Fruit fly (Drosophila melanogaster) whole organism, embryonic: ENCODE results near the gene Vti1a.

Source experiments
- Abd-B ChIP-seq: fragments of 200-800 bp; sonication (Bioruptor generic); optimal IDR thresholded peaks from 2 replicates; lab custom pipeline; 2018; ENCODE audit warnings: missing biosample characterization, mild to moderate bottlenecking, missing genetic modification characterization, moderate library complexity
- Bteb2 ChIP-seq: fragments of 200-800 bp; sonication (Bioruptor generic); optimal IDR thresholded peaks from 2 replicates; lab custom pipeline; 2016; ENCODE audit warnings: missing biosample characterization, missing genetic modification characterization
- CG10431 ChIP-seq: fragments of 200-800 bp; sonication (Bioruptor generic); optimal IDR thresholded peaks from 3 replicates; lab custom pipeline; 2018; ENCODE audit warnings: missing biosample characterization, mild to moderate bottlenecking, missing genetic modification characterization
- CG10543 ChIP-seq: fragments of 200-800 bp; sonication (Bioruptor generic); optimal IDR thresholded peaks from 3 replicates; lab custom pipeline; 2017; ENCODE audit warnings: missing biosample characterization, mild to moderate bottlenecking, missing genetic modification characterization, moderate library complexity
- CG11085 ChIP-seq: fragments of 200-800 bp; sonication (Bioruptor generic); IDR thresholded peaks from 2 replicates; pipeline ENCODE4 v1.3.6; 2022; ENCODE audit warnings: missing biosample characterization, missing genetic modification characterization
- CG12236 ChIP-seq: fragments of 200-800 bp; sonication (Bioruptor generic); optimal IDR thresholded peaks from 2 replicates; lab custom pipeline; 2016; ENCODE audit warnings: missing biosample characterization, missing genetic modification characterization
- CG12299 ChIP-seq: fragments of 200-800 bp; sonication (Bioruptor generic); optimal IDR thresholded peaks from 2 replicates; lab custom pipeline; 2018; ENCODE audit warnings: missing biosample characterization, mild to moderate bottlenecking, missing genetic modification characterization
- CG12769 ChIP-seq: fragments of 200-800 bp; sonication (Bioruptor generic); optimal IDR thresholded peaks from 2 replicates; lab custom pipeline; 2019; ENCODE audit warnings: missing biosample characterization, mild to moderate bottlenecking, missing genetic modification characterization, moderate library complexity
- CG13894 ChIP-seq: fragments of 200-800 bp; sonication (Bioruptor generic); optimal IDR thresholded peaks from 3 replicates; lab custom pipeline; 2018; ENCODE audit warnings: missing biosample characterization, mild to moderate bottlenecking, missing genetic modification characterization, moderate library complexity
- CG16863 ChIP-seq: fragments of 200-800 bp; sonication (Bioruptor generic); optimal IDR thresholded peaks from 3 replicates; lab custom pipeline; 2016; ENCODE audit warnings: missing biosample characterization, missing genetic modification characterization
- CG17361 ChIP-seq: fragments of 200-800 bp; sonication (Bioruptor generic); IDR thresholded peaks from 3 replicates; pipeline ENCODE4 v1.3.6; 2022; ENCODE audit warnings: missing biosample characterization, missing genetic modification characterization
- CG2199 ChIP-seq: fragments of 200-800 bp; sonication (Bioruptor generic); IDR thresholded peaks from 3 replicates; pipeline ENCODE4 v1.3.6; 2022; ENCODE audit warnings: missing biosample characterization, missing genetic modification characterization
- CG31224 ChIP-seq: fragments of 200-800 bp; sonication (Bioruptor generic); IDR thresholded peaks from 2 replicates; pipeline ENCODE4 v1.3.6; 2022; ENCODE audit warnings: missing biosample characterization, missing genetic modification characterization
- CG8089 ChIP-seq: fragments of 200-800 bp; sonication (Bioruptor generic); optimal IDR thresholded peaks from 3 replicates; lab custom pipeline; 2016; ENCODE audit warnings: missing biosample characterization, missing genetic modification characterization
- CG8290 ChIP-seq, 3 experiments: fragments of 200-800 bp; sonication (Bioruptor generic); optimal IDR thresholded peaks; 2 replicates each; lab custom pipeline; 2016 to 2019; ENCODE audit warnings: missing biosample characterization in 3 of 3, missing genetic modification characterization in 3 of 3, mild to moderate bottlenecking in 2 of 3, moderate library complexity in 1 of 3
- CG8765 ChIP-seq: fragments of 200-800 bp; sonication (Bioruptor generic); IDR thresholded peaks from 2 replicates; pipeline ENCODE4 v1.3.6; 2022; ENCODE audit warnings: missing biosample characterization, missing genetic modification characterization
- CTCF ChIP-seq: fragments of 200-800 bp; sonication (Bioruptor generic); optimal IDR thresholded peaks from 2 replicates; lab custom pipeline; 2017; ENCODE audit warnings: missing biosample characterization, mild to moderate bottlenecking, missing genetic modification characterization, moderate library complexity
- CkIIα-i1 ChIP-seq: fragments of 200-800 bp; sonication (Bioruptor generic); IDR thresholded peaks from 2 replicates; pipeline ENCODE4 v1.3.6; 2022; ENCODE audit warnings: missing biosample characterization, missing genetic modification characterization
- D ChIP-seq, 2 experiments: fragments of 200-800 bp in 1 of 2; fragments of >200 bp in 1 of 2; sonication (Bioruptor generic) in 1 of 2; optimal IDR thresholded peaks; 2 replicates in 1 of 2; 3 replicates in 1 of 2; lab custom pipeline; 2017; ENCODE audit warnings: mild to moderate bottlenecking in 1 of 2, missing biosample characterization in 1 of 2, missing genetic modification characterization in 1 of 2, missing genetic modification reagents in 1 of 2
- Dad ChIP-seq: fragments of 200-800 bp; sonication (Bioruptor generic); optimal IDR thresholded peaks from 3 replicates; lab custom pipeline; 2016; ENCODE audit warnings: missing biosample characterization, missing genetic modification characterization
- Deaf1 ChIP-seq: fragments of 200-800 bp; optimal IDR thresholded peaks from 3 replicates; lab custom pipeline; 2019; ENCODE audit warnings: missing biosample characterization, mild to moderate bottlenecking, missing genetic modification characterization, moderate library complexity
- Ets97D ChIP-seq: fragments of 200-800 bp; sonication (Bioruptor generic); optimal IDR thresholded peaks from 3 replicates; lab custom pipeline; 2016; ENCODE audit warnings: missing biosample characterization, missing genetic modification characterization
- HHEX ChIP-seq: fragments of 200-800 bp; sonication (Bioruptor generic); optimal IDR thresholded peaks from 3 replicates; lab custom pipeline; 2017; ENCODE audit warnings: missing biosample characterization, mild to moderate bottlenecking, missing genetic modification characterization, missing genetic modification reagents
- MBD-R2 ChIP-seq: fragments of 200-800 bp; sonication (Bioruptor generic); IDR thresholded peaks from 2 replicates; pipeline ENCODE4 v1.3.6; 2022; ENCODE audit warnings: missing biosample characterization, missing genetic modification characterization
- MESR4 ChIP-seq: fragments of 200-800 bp; sonication (Bioruptor generic); optimal IDR thresholded peaks from 2 replicates; lab custom pipeline; 2018; ENCODE audit warnings: missing biosample characterization, mild to moderate bottlenecking, missing genetic modification characterization, moderate library complexity
- Med ChIP-seq: fragments of 200-800 bp; sonication (Bioruptor generic); peaks from one replicate; lab custom pipeline; 2016; ENCODE audit warnings: missing biosample characterization, missing genetic modification characterization, mild to moderate bottlenecking, inconsistent platforms, moderate library complexity
- Mes4 ChIP-seq: fragments of 200-800 bp; sonication (Bioruptor generic); optimal IDR thresholded peaks from 2 replicates; lab custom pipeline; 2016; ENCODE audit warnings: missing biosample characterization, missing genetic modification characterization
- Nf-YA ChIP-seq: fragments of 200-800 bp; sonication (Bioruptor generic); IDR thresholded peaks from 2 replicates; pipeline ENCODE4 v1.3.6; 2022; ENCODE audit warnings: missing biosample characterization, missing genetic modification characterization
- Side ChIP-seq: fragments of 200-800 bp; sonication (Bioruptor generic); optimal IDR thresholded peaks from 2 replicates; lab custom pipeline; 2016; ENCODE audit warnings: missing biosample characterization, missing genetic modification characterization
- cad ChIP-seq: fragments of >200 bp; optimal IDR thresholded peaks from 2 replicates; lab custom pipeline; 2017; ENCODE audit warnings: missing biosample characterization, missing genetic modification characterization
- cas ChIP-seq: fragments of 200-800 bp; sonication (Bioruptor generic); IDR thresholded peaks from 2 replicates; pipeline ENCODE4 v1.3.6; 2022; ENCODE audit warnings: missing biosample characterization, missing genetic modification characterization
- cg ChIP-seq: fragments of 200-800 bp; sonication (Bioruptor generic); optimal IDR thresholded peaks from 3 replicates; lab custom pipeline; 2019; ENCODE audit warnings: missing biosample characterization, mild to moderate bottlenecking, missing genetic modification characterization, moderate library complexity
- chinmo ChIP-seq: fragments of 200-800 bp; sonication (Bioruptor generic); IDR thresholded peaks from 4 replicates; pipeline ENCODE4 v1.3.6; 2022; ENCODE audit warnings: missing biosample characterization, missing genetic modification characterization; ENCODE audit not compliant: partially characterized antibody
- chm ChIP-seq: fragments of 200-800 bp; sonication (Bioruptor generic); IDR thresholded peaks from 2 replicates; pipeline ENCODE4 v1.3.6; 2022; ENCODE audit warnings: missing biosample characterization, missing genetic modification characterization
- ci ChIP-seq: fragments of 200-800 bp; sonication (Bioruptor generic); IDR thresholded peaks from 3 replicates; pipeline ENCODE4 v1.3.6; 2022; ENCODE audit warnings: missing biosample characterization, missing genetic modification characterization
- croc ChIP-seq: fragments of 200-800 bp; sonication (Bioruptor generic); conservative IDR thresholded peaks from 3 replicates; pipeline ENCODE4 v1.3.6; 2022; ENCODE audit warnings: missing biosample characterization, missing genetic modification characterization
- crol ChIP-seq: fragments of 200-800 bp; sonication (Bioruptor generic); IDR thresholded peaks from 2 replicates; pipeline ENCODE4 v1.3.6; 2022; ENCODE audit warnings: missing biosample characterization, missing genetic modification characterization
- disco-r ChIP-seq: fragments of 200-800 bp; sonication (Bioruptor generic); optimal IDR thresholded peaks from 2 replicates; lab custom pipeline; 2016; ENCODE audit warnings: missing biosample characterization, missing genetic modification characterization
- fru ChIP-seq: fragments of >200 bp; optimal IDR thresholded peaks from 2 replicates; lab custom pipeline; 2017
- grau ChIP-seq: fragments of 200-800 bp; optimal IDR thresholded peaks from 3 replicates; lab custom pipeline; 2019; ENCODE audit warnings: missing biosample characterization, mild to moderate bottlenecking, missing genetic modification characterization, moderate library complexity
- nerfin-1 ChIP-seq: fragments of 200-800 bp; sonication (Bioruptor generic); optimal IDR thresholded peaks from 3 replicates; lab custom pipeline; 2019; ENCODE audit warnings: missing biosample characterization, mild to moderate bottlenecking, missing genetic modification characterization, moderate library complexity
- nmo ChIP-seq: fragments of 200-800 bp; sonication (Bioruptor generic); optimal IDR thresholded peaks from 2 replicates; lab custom pipeline; 2018; ENCODE audit warnings: missing biosample characterization, mild to moderate bottlenecking, missing genetic modification characterization, moderate library complexity
- onecut ChIP-seq: fragments of 200-800 bp; sonication (Bioruptor generic); IDR thresholded peaks from 2 replicates; pipeline ENCODE4 v1.3.6; 2022; ENCODE audit warnings: missing biosample characterization, missing genetic modification characterization
- pros ChIP-seq: fragments of 200-800 bp; sonication (Bioruptor generic); optimal IDR thresholded peaks from 3 replicates; lab custom pipeline; 2019; ENCODE audit warnings: missing biosample characterization, mild to moderate bottlenecking, missing genetic modification characterization, moderate library complexity
- row ChIP-seq: fragments of 200-800 bp; sonication (Bioruptor generic); IDR thresholded peaks from 3 replicates; pipeline ENCODE4 v1.3.6; 2022; ENCODE audit warnings: missing biosample characterization, missing genetic modification characterization
- salm ChIP-seq: fragments of 200-800 bp; sonication (Bioruptor generic); optimal IDR thresholded peaks from 2 replicates; lab custom pipeline; 2018; ENCODE audit warnings: missing biosample characterization, mild to moderate bottlenecking, missing genetic modification characterization
- sd ChIP-seq: fragments of 200-800 bp; sonication (Bioruptor generic); optimal IDR thresholded peaks from 3 replicates; lab custom pipeline; 2018; ENCODE audit warnings: missing biosample characterization, mild to moderate bottlenecking, missing genetic modification characterization, moderate library complexity
- sens ChIP-seq: fragments of 200-800 bp; sonication (Bioruptor generic); peaks from one replicate; lab custom pipeline; 2016; ENCODE audit warnings: missing biosample characterization, missing genetic modification characterization
- sim ChIP-seq: fragments of 200-800 bp; sonication (Bioruptor generic); IDR thresholded peaks from 2 replicates; pipeline ENCODE4 v1.3.6; 2022; ENCODE audit warnings: missing biosample characterization, missing genetic modification characterization
- sqz ChIP-seq: fragments of 200-800 bp; sonication (Bioruptor generic); optimal IDR thresholded peaks from 3 replicates; lab custom pipeline; 2018; ENCODE audit warnings: missing biosample characterization, mild to moderate bottlenecking, missing genetic modification characterization

Vti1a gene

dm6 chr3L:697724-698123 lies 5.0 kb upstream of the Vti1a start:
- no peak for TF ChIP-seq fru (lab: Kevin White, UChicago)
- no peak for TF ChIP-seq grau (tag; lab: Kevin White, UChicago)
- peak; percentile 32 for TF ChIP-seq Med
- peak; percentile 83 for TF ChIP-seq Deaf1
- TF ChIP-seq sd, result peak; percentile 84
- TF ChIP-seq nmo (GFP tag; lab: Kevin White, UChicago), result no peak
- TF ChIP-seq CG12769, result peak; percentile 86
- no peak for TF ChIP-seq Ets97D (GFP tag; lab: Kevin White, UChicago)
- TF ChIP-seq sens (GFP tag; lab: Kevin White, UChicago), result no peak
- no peak for TF ChIP-seq Bteb2 (GFP tag; lab: Kevin White, UChicago)
- TF ChIP-seq cas, result no peak
- peak; percentile 100 for TF ChIP-seq CG13894 (tag; lab: Kevin White, UChicago)
- TF ChIP-seq chinmo, result 0 out of 4 replicates have a peak, but pooled peaks have one; percentile 60
- TF ChIP-seq nerfin-1 (tag; lab: Kevin White, UChicago), result peak; percentile 33
- TF ChIP-seq Side, result no peak
- TF ChIP-seq chm, result peak; percentile 31; the same call in 1 of the 2 replicates
- TF ChIP-seq row (GFP tag; lab: Robert Waterston, UW), result 0 out of 3 replicates have a peak, but pooled peaks have one; percentile 5
- peak; percentile 1 for TF ChIP-seq CG10543 (GFP tag; lab: Kevin White, UChicago)
- no peak for TF ChIP-seq CG12299 (tag; lab: Kevin White, UChicago)
- TF ChIP-seq cg, result peak; percentile 31
- no peak for TF ChIP-seq sqz (GFP tag; lab: Kevin White, UChicago)
- peak; percentile 18 for TF ChIP-seq pros (GFP tag; lab: Kevin White, UChicago)
- 0 out of 3 replicates have a peak, but pooled peaks have one; percentile 23 for TF ChIP-seq CG2199 (GFP tag; lab: Robert Waterston, UW)
- no peak for TF ChIP-seq MBD-R2 (GFP tag; lab: Robert Waterston, UW)
- no peak for TF ChIP-seq Abd-B (GFP tag; lab: Kevin White, UChicago)
- TF ChIP-seq CG16863 (GFP tag; lab: Kevin White, UChicago), result no peak
- peak; percentile 4 for TF ChIP-seq cad (GFP tag; lab: Kevin White, UChicago)
- no peak for TF ChIP-seq CG8765 (GFP tag; lab: Robert Waterston, UW)
- no peak for TF ChIP-seq CTCF
- no peak for TF ChIP-seq CG8290 (GFP tag; optimal IDR thresholded peaks at IDR 0.05; lab: Kevin White, UChicago)
- peak in 1 of 2 experiments; percentile 38 for TF ChIP-seq CG8290 (tag; optimal IDR thresholded peaks at IDR 0.05; lab: Kevin White, UChicago)

dm6 chr3L:697055-697427 lies 4.3 kb upstream of the Vti1a start:
- TF ChIP-seq CG17361 (GFP tag; lab: Robert Waterston, UW) (peak; percentile 5; the same call in 1 of the 3 replicates), CkIIα-i1 (GFP tag; lab: Robert Waterston, UW) (no peak), crol (peak; percentile 64; the same call in 1 of the 2 replicates), D (optimal IDR thresholded peaks at IDR 0.05; lab: Kevin White, UChicago) (peak; percentile 80), D (GFP tag; optimal IDR thresholded peaks at IDR 0.05; lab: Kevin White, UChicago) (no peak), onecut (GFP tag; lab: Robert Waterston, UW) (peak; percentile 36; the same call in 1 of the 2 replicates), CG11085 (GFP tag; lab: Robert Waterston, UW) (no peak), ci (GFP tag; lab: Robert Waterston, UW) (no peak)

dm6 chr3L:696404-697054 lies 3.8 kb upstream of the Vti1a start:
- TF ChIP-seq disco-r (GFP tag; lab: Kevin White, UChicago), result no peak
- TF ChIP-seq HHEX, result peak; percentile 96
- TF ChIP-seq CG12236, result peak; percentile 2
- TF ChIP-seq Dad, result peak; percentile 66
- peak; percentile 85 for TF ChIP-seq CG10431 (GFP tag; lab: Kevin White, UChicago)
- peak; percentile 40 for TF ChIP-seq MESR4
- peak; percentile 91 for TF ChIP-seq CG12769
- peak; percentile 93 for TF ChIP-seq sim (GFP tag; lab: Robert Waterston, UW)
- TF ChIP-seq Mes4, result peak; percentile 21
- peak; percentile 90 for TF ChIP-seq CG31224
- peak; percentile 89 for TF ChIP-seq Nf-YA (GFP tag; lab: Robert Waterston, UW)
- TF ChIP-seq croc (GFP tag; lab: Robert Waterston, UW), result peak; percentile 95
- TF ChIP-seq salm (tag; lab: Kevin White, UChicago), result peak; percentile 95
- no peak for TF ChIP-seq cad (GFP tag; lab: Kevin White, UChicago)
- TF ChIP-seq CG8089 (GFP tag; lab: Kevin White, UChicago), result peak; percentile 23
